Worm (Caenorhabditis elegans) whole organism, L1 larva: Measurements from ENCODE around the gene srbc-24.
A peak's percentile ranks its signal among the peaks of the same experiment; 100 is the strongest.

Source experiments
- Y116A8C.19 ChIP-seq: sonication (generic microtip); optimal IDR thresholded peaks from 2 replicates; lab custom pipeline; 2016; ENCODE audit warnings: missing compliant biosample characterization, missing genetic modification characterization, borderline replicate concordance
- aha-1 ChIP-seq: fragments of 150-350 bp; optimal IDR thresholded peaks from 2 replicates; lab custom pipeline; 2014; ENCODE audit warnings: missing biosample characterization, missing genetic modification characterization
- ama-1 ChIP-seq: fragments of 150-350 bp; optimal IDR thresholded peaks from 2 replicates; lab custom pipeline; 2014
- ces-1 ChIP-seq: fragments of 150-350 bp; optimal IDR thresholded peaks from 2 replicates; lab custom pipeline; 2014; ENCODE audit warnings: missing biosample characterization, missing genetic modification reagents, missing genetic modification characterization
- efl-1 ChIP-seq, 4 experiments: fragments of 150-350 bp; optimal IDR thresholded peaks in 3 of 4; peaks in 1 of 4; 1 replicate in 1 of 4; 2 replicates in 3 of 4; lab custom pipeline; 2014; ENCODE audit warnings: missing biosample characterization in 2 of 4, missing genetic modification characterization in 2 of 4, missing genetic modification reagents in 2 of 4
- efl-3 ChIP-seq: fragments of 200-800 bp; sonication (Bioruptor generic); optimal IDR thresholded peaks from 2 replicates; lab custom pipeline; 2018; ENCODE audit warnings: mild to moderate bottlenecking, missing genetic modification characterization, missing compliant biosample characterization
- elt-2 ChIP-seq: sonication (generic microtip); optimal IDR thresholded peaks from 2 replicates; lab custom pipeline; 2016; ENCODE audit warnings: missing genetic modification characterization, mild to moderate bottlenecking, inconsistent platforms, missing compliant biosample characterization, missing genetic modification reagents
- fkh-4 ChIP-seq: sonication (generic microtip); optimal IDR thresholded peaks from 2 replicates; lab custom pipeline; 2016; ENCODE audit warnings: missing compliant biosample characterization, missing genetic modification characterization, borderline replicate concordance
- fos-1 ChIP-seq: fragments of 150-350 bp; optimal IDR thresholded peaks from 2 replicates; lab custom pipeline; 2014; ENCODE audit warnings: missing biosample characterization, missing genetic modification characterization
- grh-1 ChIP-seq: fragments of 200-800 bp; sonication (Bioruptor generic); IDR thresholded peaks from 2 replicates; pipeline ENCODE4 v1.3.6; 2022; ENCODE audit warnings: missing genetic modification reagents, missing genetic modification characterization, missing compliant biosample characterization
- hlh-17 ChIP-seq: fragments of 200-800 bp; sonication (Bioruptor generic); optimal IDR thresholded peaks from 2 replicates; lab custom pipeline; 2018; ENCODE audit warnings: missing genetic modification characterization, mild to moderate bottlenecking, missing compliant biosample characterization, moderate library complexity, borderline replicate concordance
- jun-1 ChIP-seq: fragments of 150-350 bp; optimal IDR thresholded peaks from 2 replicates; lab custom pipeline; 2014; ENCODE audit warnings: missing biosample characterization, missing genetic modification reagents, missing genetic modification characterization
- lin-14 ChIP-seq: fragments of 200-800 bp; sonication (Bioruptor generic); optimal IDR thresholded peaks from 2 replicates; lab custom pipeline; 2018; ENCODE audit warnings: mild to moderate bottlenecking, missing genetic modification characterization, moderate library complexity, missing compliant biosample characterization
- lin-35 ChIP-seq, 2 experiments: fragments of 150-350 bp; optimal IDR thresholded peaks; 2 replicates each; lab custom pipeline; 2014; ENCODE audit warnings: missing biosample characterization in 2 of 2, missing genetic modification characterization in 2 of 2, missing genetic modification reagents in 2 of 2
- mab-9 ChIP-seq: fragments of 200-800 bp; sonication (Bioruptor generic); IDR thresholded peaks from 2 replicates; pipeline ENCODE4 v1.3.6; 2022; ENCODE audit warnings: missing genetic modification reagents, missing genetic modification characterization, missing compliant biosample characterization
- nhr-12 ChIP-seq: sonication (generic microtip); optimal IDR thresholded peaks from 2 replicates; lab custom pipeline; 2017; ENCODE audit warnings: missing biosample characterization, missing genetic modification characterization
- nhr-19 ChIP-seq: fragments of 200-800 bp; sonication (Bioruptor generic); conservative IDR thresholded peaks from 2 replicates; pipeline ENCODE4 v1.3.6; 2022; ENCODE audit warnings: missing genetic modification characterization, missing compliant biosample characterization
- nhr-20 ChIP-seq: sonication (generic microtip); optimal IDR thresholded peaks from 2 replicates; lab custom pipeline; 2016; ENCODE audit warnings: mild to moderate bottlenecking, missing genetic modification characterization, missing compliant biosample characterization
- nhr-28 ChIP-seq: fragments of 150-350 bp; optimal IDR thresholded peaks from 2 replicates; lab custom pipeline; 2014; ENCODE audit warnings: missing biosample characterization, missing genetic modification characterization
- nhr-47 ChIP-seq: sonication (generic microtip); optimal IDR thresholded peaks from 2 replicates; lab custom pipeline; 2016; ENCODE audit warnings: mild to moderate bottlenecking, missing genetic modification characterization, moderate library complexity, missing compliant biosample characterization
- nhr-76 ChIP-seq: sonication (generic microtip); optimal IDR thresholded peaks from 2 replicates; lab custom pipeline; 2017; ENCODE audit warnings: missing biosample characterization, missing genetic modification characterization
- nhr-77 ChIP-seq: fragments of 150-350 bp; optimal IDR thresholded peaks from 2 replicates; lab custom pipeline; 2014; ENCODE audit warnings: missing biosample characterization, missing genetic modification characterization
- nhr-90 ChIP-seq: sonication (generic microtip); optimal IDR thresholded peaks from 2 replicates; lab custom pipeline; 2016; ENCODE audit warnings: mild to moderate bottlenecking, missing genetic modification characterization, missing compliant biosample characterization; ENCODE audit not compliant: poor library complexity
- pag-3 ChIP-seq: sonication (generic microtip); optimal IDR thresholded peaks from 2 replicates; lab custom pipeline; 2017; ENCODE audit warnings: missing genetic modification characterization, mild to moderate bottlenecking, missing compliant biosample characterization, antibody characterized with exemption, borderline replicate concordance; ENCODE audit not compliant: insufficient read depth
- pax-3 ChIP-seq: fragments of 200-800 bp; sonication (Bioruptor generic); optimal IDR thresholded peaks from 2 replicates; lab custom pipeline; 2018; ENCODE audit warnings: mild to moderate bottlenecking, missing genetic modification characterization, moderate library complexity, missing compliant biosample characterization
- skn-1 ChIP-seq: fragments of 150-350 bp; optimal IDR thresholded peaks from 2 replicates; lab custom pipeline; 2014; ENCODE audit warnings: missing biosample characterization, missing genetic modification characterization
- snpc-4 ChIP-seq: fragments of 150-350 bp; optimal IDR thresholded peaks from 2 replicates; lab custom pipeline; 2014; ENCODE audit warnings: missing biosample characterization, missing genetic modification characterization
- snu-23 ChIP-seq: sonication (generic microtip); optimal IDR thresholded peaks from 2 replicates; lab custom pipeline; 2016; ENCODE audit warnings: missing genetic modification characterization, missing compliant biosample characterization
- sptf-1 ChIP-seq: fragments of 150-350 bp; optimal IDR thresholded peaks from 2 replicates; lab custom pipeline; 2014; ENCODE audit warnings: missing biosample characterization, missing genetic modification characterization
- swsn-7 ChIP-seq: sonication (generic microtip); optimal IDR thresholded peaks from 2 replicates; lab custom pipeline; 2016; ENCODE audit warnings: missing genetic modification characterization, missing compliant biosample characterization
- unc-130 ChIP-seq: fragments of 150-350 bp; optimal IDR thresholded peaks from 2 replicates; lab custom pipeline; 2017; ENCODE audit warnings: missing biosample characterization, missing genetic modification characterization, inconsistent platforms
- unc-30 ChIP-seq: sonication (generic microtip); optimal IDR thresholded peaks from 2 replicates; lab custom pipeline; 2017; ENCODE audit warnings: missing biosample characterization, missing genetic modification characterization
- unc-86 ChIP-seq: sonication (generic microtip); optimal IDR thresholded peaks from 2 replicates; lab custom pipeline; 2016; ENCODE audit warnings: missing genetic modification characterization, missing compliant biosample characterization
- unc-98 ChIP-seq: fragments of 200-800 bp; sonication (Bioruptor generic); IDR thresholded peaks from 2 replicates; pipeline ENCODE4 v1.3.6; 2022; ENCODE audit warnings: missing genetic modification characterization, missing compliant biosample characterization
- zip-4 ChIP-seq: fragments of 200-800 bp; sonication (Bioruptor generic); optimal IDR thresholded peaks from 2 replicates; lab custom pipeline; 2018; ENCODE audit warnings: mild to moderate bottlenecking, missing genetic modification characterization, moderate library complexity, missing compliant biosample characterization
- ztf-4 ChIP-seq: fragments of 150-350 bp; optimal IDR thresholded peaks from 2 replicates; lab custom pipeline; 2014; ENCODE audit warnings: missing biosample characterization, missing genetic modification characterization

The srbc-24 gene

ce11 chrV:2150876-2151275 lies 682 bp upstream of the srbc-24 start, which contains the start of gene C45H4.13:
Gene C45H4.13 (minus strand): TSS chrV:2150976.
- no peak for TF ChIP-seq unc-98 (GFP tag; lab: Robert Waterston, UW)
- no peak for TF ChIP-seq nhr-47
- TF ChIP-seq sptf-1 (tag; lab: Kevin White, UChicago): no peak
- no peak for TF ChIP-seq jun-1 (tag; lab: Kevin White, UChicago)
- TF ChIP-seq nhr-20 (tag; lab: Kevin White, UChicago): no peak
- no peak for TF ChIP-seq snu-23
- TF ChIP-seq efl-3 (GFP tag; lab: Kevin White, UChicago): no peak
- TF ChIP-seq, all 84 proteins: peak for 0

- no peak for TF ChIP-seq nhr-12
- TF ChIP-seq jun-1 (tag; lab: Kevin White, UChicago): no peak
- no peak for TF ChIP-seq unc-130 (tag; lab: Kevin White, UChicago)
- TF ChIP-seq, all 84 proteins: peak for 0
These were observed 1.7 kb downstream of the srbc-24 start, which contains the start of gene srbc-23 for ce11 chrV:2153274-2153673. Gene srbc-23 (plus strand): TSS chrV:2153574.

- TF ChIP-seq nhr-90 (tag; lab: Kevin White, UChicago) (no peak), nhr-12 (no peak), mab-9 (no peak), nhr-76 (tag; lab: Kevin White, UChicago) (no peak), ces-1 (GFP tag; lab: Kevin White, UChicago) (no peak), lin-14 (GFP tag; lab: Kevin White, UChicago) (no peak), efl-1 (optimal IDR thresholded peaks at IDR 0.05; lab: Kevin White, UChicago) (no peak), efl-1 (GFP tag; optimal IDR thresholded peaks at IDR 0.05 in 1 of 2; lab: Kevin White, UChicago) (peak in 1 of 2 experiments; percentile 12)
These were observed 3.7 kb downstream of the srbc-24 start, which contains the start of gene srbc-21 for ce11 chrV:2155232-2155631. Gene srbc-21 (plus strand): TSS chrV:2155532.

ce11 chrV:2156830-2157229 lies 5.3 kb downstream of the srbc-24 start, which contains the start of gene srbc-22:
Gene srbc-22 (plus strand): TSS chrV:2157130.
- TF ChIP-seq nhr-77 (tag; lab: Kevin White, UChicago) (no peak), nhr-20 (tag; lab: Kevin White, UChicago) (no peak), pag-3 (no peak), efl-3 (GFP tag; lab: Kevin White, UChicago) (no peak), nhr-47 (no peak), aha-1 (no peak), ztf-4 (tag; lab: Kevin White, UChicago) (no peak), Y116A8C.19 (tag; lab: Kevin White, UChicago) (no peak), hlh-17 (GFP tag; lab: Kevin White, UChicago) (no peak), pax-3 (no peak), elt-2 (tag; lab: Kevin White, UChicago) (no peak), unc-30 (tag; lab: Kevin White, UChicago) (no peak), lin-35 (GFP tag; optimal IDR thresholded peaks at IDR 0.05; lab: Kevin White, UChicago) (no peak), grh-1 (GFP tag; lab: Robert Waterston, UW) (no peak), unc-86 (no peak)
- TF ChIP-seq, all 84 proteins: peak for 0

- no peak for TF ChIP-seq nhr-28
- TF ChIP-seq snpc-4: no peak
- no peak for TF ChIP-seq nhr-19
- TF ChIP-seq efl-3 (GFP tag; lab: Kevin White, UChicago): no peak
- TF ChIP-seq sptf-1 (tag; lab: Kevin White, UChicago): no peak
- no peak for TF ChIP-seq nhr-12
- TF ChIP-seq fos-1: no peak
- TF ChIP-seq ama-1 (lab: Kevin White, UChicago): no peak
- no peak for TF ChIP-seq skn-1
- TF ChIP-seq fkh-4 (tag; lab: Kevin White, UChicago): no peak
- TF ChIP-seq swsn-7 (tag; lab: Kevin White, UChicago): no peak
- TF ChIP-seq zip-4 (GFP tag; lab: Kevin White, UChicago): no peak
- TF ChIP-seq unc-30 (tag; lab: Kevin White, UChicago): no peak
- TF ChIP-seq pax-3: no peak
- TF ChIP-seq ztf-4 (tag; lab: Kevin White, UChicago): no peak
- TF ChIP-seq mab-9: no peak
These were observed 7.8 kb downstream of the srbc-24 start, which contains the start of gene C45H4.14 for ce11 chrV:2159331-2159730. Gene C45H4.14 (minus strand): TSS chrV:2159431.
